Fruit fly (Drosophila melanogaster) whole organism, embryonic: ENCODE results near the gene neb.

Experiments
- Atf6 ChIP-seq: fragments of 200-800 bp; sonication (Bioruptor generic); IDR thresholded peaks from 2 replicates; pipeline ENCODE4 v1.3.6; 2022; ENCODE audit warnings: missing biosample characterization, missing genetic modification characterization
- Awh ChIP-seq: fragments of 200-800 bp; sonication (Bioruptor generic); IDR thresholded peaks from 2 replicates; pipeline ENCODE4, ENCODE4 v1.3.6; 2022; ENCODE audit warnings: missing biosample characterization, missing genetic modification characterization
- Bdp1 ChIP-seq: fragments of 200-800 bp; sonication (Bioruptor generic); optimal IDR thresholded peaks from 3 replicates; lab custom pipeline; 2016; ENCODE audit warnings: missing biosample characterization, missing genetic modification characterization
- CG10462 ChIP-seq: fragments of 200-800 bp; sonication (Bioruptor generic); optimal IDR thresholded peaks from 2 replicates; lab custom pipeline; 2016; ENCODE audit warnings: missing biosample characterization, missing genetic modification characterization
- CG10543 ChIP-seq: fragments of 200-800 bp; sonication (Bioruptor generic); optimal IDR thresholded peaks from 3 replicates; lab custom pipeline; 2017; ENCODE audit warnings: missing biosample characterization, mild to moderate bottlenecking, missing genetic modification characterization, moderate library complexity
- CG10654 ChIP-seq: fragments of 200-800 bp; sonication (Bioruptor generic); optimal IDR thresholded peaks from 2 replicates; lab custom pipeline; 2016; ENCODE audit warnings: missing biosample characterization, missing genetic modification characterization
- CG11695 ChIP-seq: fragments of 200-800 bp; sonication (Bioruptor generic); IDR thresholded peaks from 3 replicates; pipeline ENCODE4 v1.3.6; 2022; ENCODE audit warnings: missing biosample characterization, missing genetic modification characterization
- CG12155 ChIP-seq: fragments of 200-800 bp; sonication (Bioruptor generic); optimal IDR thresholded peaks from 3 replicates; lab custom pipeline; 2016; ENCODE audit warnings: missing biosample characterization, missing genetic modification characterization
- CG12659 ChIP-seq: fragments of 200-800 bp; sonication (Bioruptor generic); optimal IDR thresholded peaks from 3 replicates; lab custom pipeline; 2017; ENCODE audit warnings: mild to moderate bottlenecking, missing biosample characterization, missing genetic modification reagents, missing genetic modification characterization
- CG14050 ChIP-seq: fragments of 200-800 bp; sonication (Bioruptor generic); IDR thresholded peaks from 3 replicates; pipeline ENCODE4 v1.3.6; 2022; ENCODE audit warnings: missing biosample characterization, missing genetic modification characterization
- CG15479 ChIP-seq: fragments of 200-800 bp; sonication (Bioruptor generic); optimal IDR thresholded peaks from 3 replicates; lab custom pipeline; 2019; ENCODE audit warnings: missing biosample characterization, mild to moderate bottlenecking, missing genetic modification characterization, moderate library complexity
- CG1647 ChIP-seq: fragments of 200-800 bp; sonication (Bioruptor generic); optimal IDR thresholded peaks from 3 replicates; lab custom pipeline; 2016; ENCODE audit warnings: missing biosample characterization, missing genetic modification characterization
- CG18599 ChIP-seq: fragments of 200-800 bp; sonication (Bioruptor generic); optimal IDR thresholded peaks from 3 replicates; lab custom pipeline; 2017; ENCODE audit warnings: missing biosample characterization, missing genetic modification characterization, mild to moderate bottlenecking, moderate library complexity, missing genetic modification reagents
- CG18764 ChIP-seq: fragments of 200-800 bp; sonication (Bioruptor generic); optimal IDR thresholded peaks from 3 replicates; lab custom pipeline; 2016; ENCODE audit warnings: missing biosample characterization, missing genetic modification characterization
- CG2129 ChIP-seq: fragments of 200-800 bp; sonication (Bioruptor generic); IDR thresholded peaks from 2 replicates; pipeline ENCODE4 v1.3.6; 2022; ENCODE audit warnings: missing biosample characterization, missing genetic modification characterization; ENCODE audit not compliant: partially characterized antibody
- CG2678 ChIP-seq: fragments of 200-800 bp; sonication (Bioruptor generic); optimal IDR thresholded peaks from 3 replicates; lab custom pipeline; 2019; ENCODE audit warnings: missing biosample characterization, mild to moderate bottlenecking, missing genetic modification characterization, moderate library complexity
- CG30403 ChIP-seq: fragments of 200-800 bp; sonication (Bioruptor generic); optimal IDR thresholded peaks from 3 replicates; lab custom pipeline; 2016; ENCODE audit warnings: missing biosample characterization, missing genetic modification characterization
- CG31388 ChIP-seq: fragments of 200-800 bp; sonication (Bioruptor generic); optimal IDR thresholded peaks from 2 replicates; lab custom pipeline; 2016; ENCODE audit warnings: missing biosample characterization, missing genetic modification characterization
- CG5180 ChIP-seq: fragments of 200-800 bp; sonication (Bioruptor generic); optimal IDR thresholded peaks from 3 replicates; lab custom pipeline; 2017; ENCODE audit warnings: missing biosample characterization, missing genetic modification characterization, mild to moderate bottlenecking, moderate library complexity, missing genetic modification reagents
- CG9215 ChIP-seq: fragments of 200-800 bp; sonication (Bioruptor generic); IDR thresholded peaks from 2 replicates; pipeline ENCODE4 v1.3.6; 2022; ENCODE audit warnings: missing biosample characterization, missing genetic modification characterization
- CG9876 ChIP-seq: fragments of 200-800 bp; sonication (Bioruptor generic); optimal IDR thresholded peaks from 2 replicates; lab custom pipeline; 2016; ENCODE audit warnings: missing biosample characterization, missing genetic modification characterization
- CG9932 ChIP-seq: fragments of 200-800 bp; sonication (Bioruptor generic); IDR thresholded peaks from 2 replicates; pipeline ENCODE4 v1.3.6; 2022; ENCODE audit warnings: missing biosample characterization, missing genetic modification characterization
- Doc3 ChIP-seq: fragments of 200-800 bp; sonication (Bioruptor generic); IDR thresholded peaks from 3 replicates; pipeline ENCODE4 v1.3.6; 2022; ENCODE audit warnings: missing biosample characterization, missing genetic modification characterization; ENCODE audit not compliant: partially characterized antibody
- Ets65A ChIP-seq: fragments of 200-800 bp; sonication (Bioruptor generic); peaks from one replicate; lab custom pipeline; 2016; ENCODE audit warnings: missing biosample characterization, missing genetic modification characterization
- Fer1 ChIP-seq: fragments of 200-800 bp; sonication (Bioruptor generic); optimal IDR thresholded peaks from 2 replicates; lab custom pipeline; 2017; ENCODE audit warnings: missing biosample characterization, mild to moderate bottlenecking, missing genetic modification characterization
- GATAe ChIP-seq: fragments of 200-800 bp; sonication (Bioruptor generic); conservative IDR thresholded peaks from 2 replicates; pipeline ENCODE4 v1.3.6; 2022; ENCODE audit warnings: missing biosample characterization, missing genetic modification characterization
- Hr3 ChIP-seq: fragments of 200-800 bp; sonication (Bioruptor generic); optimal IDR thresholded peaks from 3 replicates; lab custom pipeline; 2016; ENCODE audit warnings: missing biosample characterization, missing genetic modification characterization
- Hr51 ChIP-seq, 2 experiments: fragments of 200-800 bp; sonication (Bioruptor generic); optimal IDR thresholded peaks; 2 replicates in 1 of 2; 3 replicates in 1 of 2; lab custom pipeline; 2016 to 2018; ENCODE audit warnings: missing biosample characterization in 2 of 2, missing genetic modification characterization in 2 of 2, mild to moderate bottlenecking in 1 of 2, moderate library complexity in 1 of 2
- Meics ChIP-seq: fragments of 200-800 bp; sonication (Bioruptor generic); optimal IDR thresholded peaks from 2 replicates; lab custom pipeline; 2017; ENCODE audit warnings: missing biosample characterization, mild to moderate bottlenecking, missing genetic modification characterization
- Sin3A ChIP-seq: fragments of >200 bp; optimal IDR thresholded peaks from 2 replicates; lab custom pipeline; 2018
- Ssrp ChIP-seq: fragments of 200-800 bp; sonication (Bioruptor generic); optimal IDR thresholded peaks from 2 replicates; lab custom pipeline; 2018; ENCODE audit warnings: missing biosample characterization, mild to moderate bottlenecking, missing genetic modification characterization, moderate library complexity
- Xbp1 ChIP-seq: fragments of 200-800 bp; sonication (Bioruptor generic); optimal IDR thresholded peaks from 3 replicates; lab custom pipeline; 2016; ENCODE audit warnings: missing biosample characterization, mild to moderate bottlenecking, missing genetic modification characterization
- bowl ChIP-seq: fragments of 200-800 bp; sonication (Bioruptor generic); IDR thresholded peaks from 2 replicates; pipeline ENCODE4 v1.3.6; 2022; ENCODE audit warnings: missing biosample characterization, missing genetic modification characterization
- disco-r ChIP-seq: fragments of 200-800 bp; sonication (Bioruptor generic); optimal IDR thresholded peaks from 2 replicates; lab custom pipeline; 2016; ENCODE audit warnings: missing biosample characterization, missing genetic modification characterization
- eve ChIP-seq, 2 experiments: fragments of >200 bp; optimal IDR thresholded peaks; 2 replicates each; lab custom pipeline; 2017; ENCODE audit warnings: missing biosample characterization in 2 of 2, missing genetic modification characterization in 2 of 2
- fu2 ChIP-seq: fragments of 200-800 bp; sonication (Bioruptor generic); optimal IDR thresholded peaks from 2 replicates; lab custom pipeline; 2016; ENCODE audit warnings: missing biosample characterization, missing genetic modification characterization
- gsb ChIP-seq: fragments of 200-800 bp; sonication (Bioruptor generic); IDR thresholded peaks from 2 replicates; pipeline ENCODE4 v1.3.6; 2022; ENCODE audit warnings: missing biosample characterization, missing genetic modification characterization
- h ChIP-seq: fragments of >200 bp; optimal IDR thresholded peaks from 2 replicates; lab custom pipeline; 2017
- kni ChIP-seq: fragments of 200-800 bp; sonication (Bioruptor generic); optimal IDR thresholded peaks from 3 replicates; lab custom pipeline; 2017; ENCODE audit warnings: mild to moderate bottlenecking, missing biosample characterization, missing genetic modification reagents, missing genetic modification characterization
- mam ChIP-seq: fragments of 200-800 bp; sonication (Bioruptor generic); optimal IDR thresholded peaks from 3 replicates; lab custom pipeline; 2016; ENCODE audit warnings: missing biosample characterization, missing genetic modification characterization
- pros ChIP-seq: fragments of 200-800 bp; sonication (Bioruptor generic); optimal IDR thresholded peaks from 3 replicates; lab custom pipeline; 2019; ENCODE audit warnings: missing biosample characterization, mild to moderate bottlenecking, missing genetic modification characterization, moderate library complexity
- psq ChIP-seq: fragments of 200-800 bp; sonication (Bioruptor generic); optimal IDR thresholded peaks from 2 replicates; lab custom pipeline; 2017; ENCODE audit warnings: missing biosample characterization, missing genetic modification characterization
- repo ChIP-seq: fragments of 200-800 bp; sonication (Bioruptor generic); optimal IDR thresholded peaks from 2 replicates; lab custom pipeline; 2016; ENCODE audit warnings: missing biosample characterization, missing genetic modification characterization
- schlank ChIP-seq: fragments of 200-800 bp; sonication (Bioruptor generic); optimal IDR thresholded peaks from 2 replicates; lab custom pipeline; 2018; ENCODE audit warnings: missing biosample characterization, mild to moderate bottlenecking, missing genetic modification characterization
- stc ChIP-seq: fragments of 200-800 bp; sonication (Bioruptor generic); IDR thresholded peaks from 2 replicates; pipeline ENCODE4 v1.3.6; 2022; ENCODE audit warnings: missing biosample characterization, missing genetic modification characterization
- trem ChIP-seq: fragments of 200-800 bp; optimal IDR thresholded peaks from 3 replicates; lab custom pipeline; 2019; ENCODE audit warnings: missing biosample characterization, mild to moderate bottlenecking, missing genetic modification characterization, moderate library complexity
- ttk ChIP-seq: fragments of 200-800 bp; sonication (Bioruptor generic); IDR thresholded peaks from 2 replicates; pipeline ENCODE4 v2.1.2; 2022; ENCODE audit warnings: missing biosample characterization, missing genetic modification characterization
- vvl ChIP-seq: fragments of 200-800 bp; sonication (Bioruptor generic); IDR thresholded peaks from 2 replicates; pipeline ENCODE4 v1.3.6; 2022; ENCODE audit warnings: missing biosample characterization, missing genetic modification characterization
- zf30C ChIP-seq: fragments of 200-800 bp; sonication (Bioruptor generic); optimal IDR thresholded peaks from 3 replicates; lab custom pipeline; 2018; ENCODE audit warnings: missing biosample characterization, mild to moderate bottlenecking, missing genetic modification characterization
- zfh1 ChIP-seq: fragments of 200-800 bp; sonication (Bioruptor generic); IDR thresholded peaks from 3 replicates; pipeline ENCODE4 v1.3.6; 2022; ENCODE audit warnings: missing biosample characterization, missing genetic modification characterization

Gene neb

dm6 chr2L:20086295-20087096 lies 10.9 kb downstream of the neb start (continued):
- TF ChIP-seq repo (GFP tag; lab: Kevin White, UChicago) (peak; percentile 58), Xbp1 (GFP tag; lab: Kevin White, UChicago) (peak; percentile 83), Sin3A (lab: Kevin White, UChicago) (no peak), Ssrp (tag; lab: Kevin White, UChicago) (peak; percentile 73), CG1647 (GFP tag; lab: Kevin White, UChicago) (peak; percentile 51), mam (GFP tag; lab: Kevin White, UChicago) (peak; percentile 63), Bdp1 (GFP tag; lab: Kevin White, UChicago) (peak; percentile 72), Hr3 (GFP tag; lab: Kevin White, UChicago) (peak; percentile 78), pros (GFP tag; lab: Kevin White, UChicago) (peak; percentile 79), psq (GFP tag; lab: Kevin White, UChicago) (peak; percentile 56), disco-r (peak; percentile 71), Meics (GFP tag; lab: Kevin White, UChicago) (peak; percentile 84), schlank (tag; lab: Kevin White, UChicago) (peak; percentile 56), CG9932 (GFP tag; lab: Robert Waterston, UW) (peak; percentile 50), CG2129 (no peak), Atf6 (GFP tag; lab: Robert Waterston, UW) (peak; percentile 85), CG12155 (GFP tag; lab: Kevin White, UChicago) (peak; percentile 68), Fer1 (GFP tag; lab: Kevin White, UChicago) (peak; percentile 89), CG31388 (GFP tag; lab: Kevin White, UChicago) (no peak), vvl (peak; percentile 92), CG18599 (GFP tag; lab: Kevin White, UChicago) (peak; percentile 87), CG10543 (GFP tag; lab: Kevin White, UChicago) (peak; percentile 70), CG9876 (GFP tag; lab: Kevin White, UChicago) (peak; percentile 66), Hr51 (GFP tag; optimal IDR thresholded peaks at IDR 0.05; lab: Kevin White, UChicago) (peak; percentile 70 to 87), CG10462 (GFP tag; lab: Kevin White, UChicago) (peak; percentile 70), trem (tag; lab: Kevin White, UChicago) (peak; percentile 71), stc (peak; percentile 92), CG5180 (GFP tag; lab: Kevin White, UChicago) (peak; percentile 76), eve (GFP tag; optimal IDR thresholded peaks at IDR 0.05; lab: Kevin White, UChicago) (no peak), zf30C (GFP tag; lab: Kevin White, UChicago) (peak; percentile 68), ttk (GFP tag; lab: Robert Waterston, UW) (peak; percentile 81), gsb (GFP tag; lab: Robert Waterston, UW) (peak; percentile 68), CG15479 (GFP tag; lab: Kevin White, UChicago) (peak; percentile 89), GATAe (GFP tag; lab: Robert Waterston, UW) (peak; percentile 79), h (lab: Kevin White, UChicago) (no peak), CG2678 (peak; percentile 87), bowl (GFP tag; lab: Robert Waterston, UW) (peak; percentile 62), CG18764 (GFP tag; lab: Kevin White, UChicago) (peak; percentile 76), Awh (peak; percentile 90), CG30403 (peak; percentile 81), Ets65A (GFP tag; lab: Kevin White, UChicago) (peak; percentile 91), CG12659 (GFP tag; lab: Kevin White, UChicago) (peak; percentile 77), fu2 (GFP tag; lab: Kevin White, UChicago) (peak; percentile 63), CG10654 (GFP tag; lab: Kevin White, UChicago) (peak; percentile 71), zfh1 (peak; percentile 88), CG11695 (GFP tag; lab: Robert Waterston, UW) (peak; percentile 93), CG9215 (peak; percentile 29; the same call in 1 of the 2 replicates), Doc3 (GFP tag; lab: Robert Waterston, UW) (no peak), kni (GFP tag; lab: Kevin White, UChicago) (peak; percentile 88), CG14050 (GFP tag; lab: Robert Waterston, UW) (peak; percentile 82)
